Worm (Caenorhabditis elegans) whole organism, midembryonic: Measurements from ENCODE around the gene F46C5.2.

Experiments
- T22C8.4 ChIP-seq: fragments of 200-800 bp; sonication (Bioruptor generic); IDR thresholded peaks from 2 replicates; pipeline ENCODE4 v1.3.6; 2022; ENCODE audit warnings: missing genetic modification characterization, missing compliant biosample characterization
- cog-1 ChIP-seq: sonication (generic microtip); optimal IDR thresholded peaks from 2 replicates; lab custom pipeline; 2016; ENCODE audit warnings: missing genetic modification characterization, missing compliant biosample characterization
- flt-1 ChIP-seq: fragments of 200-800 bp; sonication (Bioruptor generic); IDR thresholded peaks from 2 replicates; pipeline ENCODE4 v1.3.6; 2022; ENCODE audit warnings: missing genetic modification characterization, missing compliant biosample characterization
- klf-2 ChIP-seq: fragments of 200-800 bp; sonication (Bioruptor generic); conservative IDR thresholded peaks from 2 replicates; pipeline ENCODE4 v1.3.6; 2022; ENCODE audit warnings: missing genetic modification reagents, missing genetic modification characterization, missing compliant biosample characterization
- ref-1 ChIP-seq: fragments of 200-800 bp; sonication (Bioruptor generic); conservative IDR thresholded peaks from 2 replicates; pipeline ENCODE4 v1.3.6; 2022; ENCODE audit warnings: missing genetic modification reagents, missing genetic modification characterization, missing compliant biosample characterization
- tab-1 ChIP-seq: fragments of 200-800 bp; sonication (Bioruptor generic); IDR thresholded peaks from 2 replicates; pipeline ENCODE4 v1.3.6; 2022; ENCODE audit warnings: missing genetic modification characterization, missing compliant biosample characterization

DNA sequence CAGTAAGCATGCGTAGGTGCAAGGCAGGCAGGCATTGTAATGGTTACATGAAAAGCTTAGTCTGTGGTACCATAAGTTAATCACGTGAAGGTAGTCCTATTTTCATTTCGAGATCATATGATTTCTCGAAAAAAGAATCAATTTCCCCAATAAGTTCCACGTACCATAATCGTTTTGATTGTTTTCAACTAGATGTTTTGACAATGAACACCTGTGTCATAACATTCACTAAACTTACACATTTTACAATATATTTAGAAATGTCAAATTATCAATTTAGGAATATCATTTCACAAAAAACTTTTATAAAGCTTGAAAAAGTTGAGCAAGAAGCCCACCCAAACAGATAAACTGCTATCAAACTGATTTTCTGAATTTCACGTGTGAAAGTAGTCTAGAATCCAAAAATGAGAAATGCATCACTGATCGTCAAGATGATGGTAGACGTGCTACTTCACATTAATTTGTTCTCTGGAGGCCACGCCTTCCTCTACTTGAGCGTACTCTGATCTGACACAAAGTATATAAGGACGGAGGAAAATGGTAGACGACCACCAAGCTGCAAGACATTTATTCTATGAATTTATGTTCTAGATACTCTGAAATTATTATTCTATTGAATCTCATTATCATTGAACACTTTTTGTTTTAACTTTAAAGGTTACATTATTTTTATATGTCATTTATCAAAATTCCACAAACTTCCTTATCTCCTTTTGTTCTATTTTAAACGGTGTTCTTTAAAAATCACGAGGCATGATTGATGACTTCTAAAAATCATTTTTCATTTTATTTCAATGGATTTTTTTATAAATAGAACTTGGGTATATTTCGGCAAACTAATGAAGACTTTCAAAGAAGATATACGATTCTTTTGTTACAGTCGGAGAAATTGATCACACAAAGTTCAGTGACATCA is 9.9 kb downstream of the F46C5.2 start, which contains the start of gene F46C5.10:
- TF ChIP-seq tab-1 (GFP tag; lab: Robert Waterston, UW) (no peak), cog-1 (tag; lab: Kevin White, UChicago) (no peak), T22C8.4 (no peak), klf-2 (GFP tag; lab: Robert Waterston, UW) (no peak), flt-1 (GFP tag; lab: Robert Waterston, UW) (no peak), ref-1 (GFP tag; lab: Robert Waterston, UW) (no peak)
